Fruit fly (Drosophila melanogaster): ENCODE data around the gene CG32669.

Gene CG32669

DNA sequence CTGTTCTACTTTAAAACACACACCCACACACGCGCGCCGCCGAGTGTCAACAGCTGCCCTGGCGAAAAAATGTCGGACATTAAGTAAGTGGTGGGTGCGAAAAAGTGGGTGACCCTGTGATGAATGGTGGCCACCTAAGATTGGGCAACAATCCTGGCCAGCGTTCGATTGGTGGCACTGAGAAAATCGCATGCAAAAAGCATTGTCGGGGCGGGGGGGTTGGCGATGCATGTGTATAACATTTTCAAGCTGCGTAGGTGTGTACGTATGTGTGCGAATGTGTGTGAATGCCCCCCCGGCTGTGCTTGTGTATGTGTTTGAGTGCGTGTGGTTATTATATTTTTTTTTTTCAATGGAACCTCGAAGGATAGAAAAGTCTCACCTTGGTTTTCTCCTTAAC is 13.0 kb upstream of the CG32669 start:
- TF ChIP-seq CG15710 (tag; optimal IDR thresholded peaks at IDR 0.05) (no peak), EcR (GFP tag; optimal IDR thresholded peaks at IDR 0.05) (peak; percentile 18)

DNA sequence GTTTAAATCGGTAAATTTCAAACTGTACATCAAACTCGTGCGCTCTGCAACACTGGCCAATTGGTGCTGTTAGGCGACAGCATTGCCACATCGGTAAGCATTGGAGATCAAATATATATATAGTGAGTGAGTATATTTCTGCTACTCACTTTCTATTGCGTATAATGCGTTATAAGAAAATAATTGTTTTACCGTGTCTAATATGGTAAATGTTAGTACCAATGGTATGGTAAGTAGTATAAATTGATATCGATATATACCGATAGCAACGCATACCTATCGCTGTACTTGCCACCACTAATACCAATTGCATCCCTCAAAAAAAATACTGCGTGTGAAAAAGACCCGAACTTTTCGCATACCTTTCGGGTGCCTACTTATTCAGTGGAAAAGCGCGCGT is 12.5 kb upstream of the CG32669 start, which contains the start of the genes sofe and CG2186:
sofe (minus strand) TSS at position 38 of the 400 bp plus-strand sequence.
CG2186 (plus strand) TSS at position 280 of the 400 bp plus-strand sequence.
- TF ChIP-seq EcR (GFP tag; optimal IDR thresholded peaks at IDR 0.05): no peak
- TF ChIP-seq CG9948 (tag; optimal IDR thresholded peaks at IDR 0.05): peak; percentile 7

DNA sequence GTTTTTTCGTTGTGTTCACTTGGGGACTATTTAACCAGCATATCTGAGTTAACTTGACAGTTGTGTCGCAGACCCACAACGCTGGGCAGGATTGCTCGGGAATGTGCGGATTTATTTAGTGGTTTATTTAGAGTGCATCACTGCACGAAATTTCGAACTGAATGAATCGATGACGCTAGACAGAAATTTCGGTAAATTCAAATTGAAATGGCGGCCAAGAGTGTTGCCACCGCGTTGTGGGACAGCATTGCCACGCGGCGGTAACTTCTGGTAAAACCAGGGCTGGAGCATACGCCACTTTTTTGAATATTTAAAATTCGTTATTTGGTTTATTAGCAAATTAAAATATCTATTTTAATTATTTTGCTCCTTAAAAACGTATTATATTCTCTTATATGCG is 9.8 kb upstream of the CG32669 start, which contains the start of gene feo:
feo (minus strand) TSS at position 184 of the 400 bp plus-strand sequence.
- TF ChIP-seq CG14655 (GFP tag; optimal IDR thresholded peaks at IDR 0.05): no peak
- no peak for TF ChIP-seq CG8159 (tag; optimal IDR thresholded peaks at IDR 0.05)
- no peak for TF ChIP-seq CG34367 (tag; optimal IDR thresholded peaks at IDR 0.05)
- no peak for TF ChIP-seq CG32121 (GFP tag; IDR thresholded peaks at IDR 0.05)
- TF ChIP-seq CG4496 (GFP tag; IDR thresholded peaks at IDR 0.05): no peak
- TF ChIP-seq CG15710 (tag; optimal IDR thresholded peaks at IDR 0.05): no peak
- no peak for TF ChIP-seq CG13204 (GFP tag; optimal IDR thresholded peaks at IDR 0.05)
- TF ChIP-seq D1 (tag; optimal IDR thresholded peaks at IDR 0.05): no peak
- no peak for TF ChIP-seq Pif1B (GFP tag; optimal IDR thresholded peaks at IDR 0.05)
- no peak for TF ChIP-seq EcR (GFP tag; optimal IDR thresholded peaks at IDR 0.05)
- TF ChIP-seq rn (GFP tag; IDR thresholded peaks at IDR 0.05): no peak
- TF ChIP-seq fd96Ca (GFP tag; IDR thresholded peaks at IDR 0.05): no peak
- TF ChIP-seq Ets98B (GFP tag; IDR thresholded peaks at IDR 0.05): no peak
- no peak for TF ChIP-seq CG10348 (GFP tag; IDR thresholded peaks at IDR 0.05)
- TF ChIP-seq gl (tag; optimal IDR thresholded peaks at IDR 0.05): no peak
- no peak for TF ChIP-seq CG9948 (tag; optimal IDR thresholded peaks at IDR 0.05)

DNA sequence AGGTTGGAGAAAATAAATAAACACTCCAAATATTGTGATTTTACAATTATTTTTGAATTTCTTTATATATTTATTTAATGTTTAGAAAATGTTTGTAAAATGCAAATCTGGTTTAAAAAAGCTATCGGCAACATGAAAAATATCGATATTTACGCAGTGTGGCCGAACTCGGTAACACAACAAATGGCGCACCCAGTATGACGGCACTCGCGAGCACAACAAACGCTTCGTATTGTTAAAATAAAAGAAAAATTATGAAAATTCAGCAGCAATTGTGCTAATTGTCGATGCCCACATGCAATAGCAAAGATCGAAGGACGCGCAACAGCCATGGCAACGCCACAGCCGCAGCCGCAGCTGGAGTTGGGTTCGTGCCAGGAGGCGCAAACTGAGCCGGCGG is 3.7 kb upstream of the CG32669 start, which contains the start of gene CG2202:
CG2202 (plus strand) TSS at position 193 of the 400 bp plus-strand sequence.
- TF ChIP-seq Pif1A (GFP tag; optimal IDR thresholded peaks at IDR 0.05): no peak
- no peak for TF ChIP-seq CG9948 (tag; optimal IDR thresholded peaks at IDR 0.05)
- TF ChIP-seq CG15710 (tag; optimal IDR thresholded peaks at IDR 0.05): no peak
- no peak for TF ChIP-seq rn (GFP tag; IDR thresholded peaks at IDR 0.05)
- TF ChIP-seq CG32121 (GFP tag; IDR thresholded peaks at IDR 0.05): no peak
- TF ChIP-seq CG17806 (tag; optimal IDR thresholded peaks at IDR 0.05): no peak
- no peak for TF ChIP-seq CG10348 (GFP tag; IDR thresholded peaks at IDR 0.05)
- TF ChIP-seq D1 (tag; optimal IDR thresholded peaks at IDR 0.05): no peak
- no peak for TF ChIP-seq CG8159 (tag; optimal IDR thresholded peaks at IDR 0.05)
- no peak for TF ChIP-seq gl (tag; optimal IDR thresholded peaks at IDR 0.05)
- no peak for TF ChIP-seq CG12605 (GFP tag; IDR thresholded peaks at IDR 0.05)
- no peak for TF ChIP-seq CG8301 (tag; optimal IDR thresholded peaks at IDR 0.05)
- no peak for TF ChIP-seq CG14655 (GFP tag; optimal IDR thresholded peaks at IDR 0.05)
- TF ChIP-seq fd96Ca (GFP tag; IDR thresholded peaks at IDR 0.05): no peak
- no peak for TF ChIP-seq Ets98B (GFP tag; IDR thresholded peaks at IDR 0.05)
- no peak for TF ChIP-seq EcR (GFP tag; optimal IDR thresholded peaks at IDR 0.05)
- TF ChIP-seq Pif1B (GFP tag; optimal IDR thresholded peaks at IDR 0.05): no peak
- TF ChIP-seq CG34367 (tag; optimal IDR thresholded peaks at IDR 0.05): no peak

DNA sequence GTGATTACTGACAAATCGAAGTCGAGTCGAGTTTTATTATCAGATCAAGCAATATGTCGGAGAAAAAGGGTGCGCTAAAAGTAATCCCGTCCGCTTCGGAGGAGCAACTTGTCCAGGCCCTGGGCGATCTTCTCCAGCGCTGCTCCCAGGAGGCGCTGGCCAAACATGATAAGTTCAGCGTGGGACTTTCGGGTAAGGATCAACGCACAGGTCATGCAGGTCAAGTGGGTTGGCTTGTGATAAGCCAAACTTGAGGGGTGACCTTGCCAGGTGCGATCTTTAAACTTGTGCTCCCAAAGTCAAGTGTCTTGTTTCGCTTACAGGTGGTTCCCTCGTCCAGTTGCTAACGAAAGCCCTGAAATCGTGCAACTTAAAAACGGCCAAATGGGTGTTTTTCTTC is 2.6 kb upstream of the CG32669 start:
- TF ChIP-seq CG15710 (tag; optimal IDR thresholded peaks at IDR 0.05) (no peak), CG4496 (GFP tag; IDR thresholded peaks at IDR 0.05) (no peak), Snoo (tag; optimal IDR thresholded peaks at IDR 0.05) (no peak), CG14655 (GFP tag; optimal IDR thresholded peaks at IDR 0.05) (no peak), CG32121 (GFP tag; IDR thresholded peaks at IDR 0.05) (no peak), D1 (tag; optimal IDR thresholded peaks at IDR 0.05) (no peak), Pif1A (GFP tag; optimal IDR thresholded peaks at IDR 0.05) (no peak), rn (GFP tag; IDR thresholded peaks at IDR 0.05) (no peak), CG13204 (GFP tag; optimal IDR thresholded peaks at IDR 0.05) (no peak), CG8301 (tag; optimal IDR thresholded peaks at IDR 0.05) (no peak), EcR (GFP tag; optimal IDR thresholded peaks at IDR 0.05) (no peak), gl (tag; optimal IDR thresholded peaks at IDR 0.05) (no peak), Ets98B (GFP tag; IDR thresholded peaks at IDR 0.05) (no peak), CG17806 (tag; optimal IDR thresholded peaks at IDR 0.05) (no peak), CG34367 (tag; optimal IDR thresholded peaks at IDR 0.05) (no peak), Pif1B (GFP tag; optimal IDR thresholded peaks at IDR 0.05) (no peak), CG8159 (tag; optimal IDR thresholded peaks at IDR 0.05) (no peak), CG10348 (GFP tag; IDR thresholded peaks at IDR 0.05) (no peak), CG12605 (GFP tag; IDR thresholded peaks at IDR 0.05) (no peak)

DNA sequence GAGAGGGAATG is 2.4 kb upstream of the CG32669 start, which contains the start of gene Pgls:
Pgls (plus strand) TSS at position 3 of the 11 bp plus-strand sequence.
- TF ChIP-seq CG9948 (tag; optimal IDR thresholded peaks at IDR 0.05) (no peak), CG34367 (tag; optimal IDR thresholded peaks at IDR 0.05) (no peak), Pif1B (GFP tag; optimal IDR thresholded peaks at IDR 0.05) (no peak), EcR (GFP tag; optimal IDR thresholded peaks at IDR 0.05) (no peak), CG8159 (tag; optimal IDR thresholded peaks at IDR 0.05) (no peak), fd96Ca (GFP tag; IDR thresholded peaks at IDR 0.05) (no peak), D1 (tag; optimal IDR thresholded peaks at IDR 0.05) (no peak), CG10348 (GFP tag; IDR thresholded peaks at IDR 0.05) (no peak), gl (tag; optimal IDR thresholded peaks at IDR 0.05) (no peak), CG14655 (GFP tag; optimal IDR thresholded peaks at IDR 0.05) (no peak), CG4496 (GFP tag; IDR thresholded peaks at IDR 0.05) (no peak), Ets98B (GFP tag; IDR thresholded peaks at IDR 0.05) (no peak), CG8301 (tag; optimal IDR thresholded peaks at IDR 0.05) (no peak), Pif1A (GFP tag; optimal IDR thresholded peaks at IDR 0.05) (no peak), CG15710 (tag; optimal IDR thresholded peaks at IDR 0.05) (no peak)

DNA sequence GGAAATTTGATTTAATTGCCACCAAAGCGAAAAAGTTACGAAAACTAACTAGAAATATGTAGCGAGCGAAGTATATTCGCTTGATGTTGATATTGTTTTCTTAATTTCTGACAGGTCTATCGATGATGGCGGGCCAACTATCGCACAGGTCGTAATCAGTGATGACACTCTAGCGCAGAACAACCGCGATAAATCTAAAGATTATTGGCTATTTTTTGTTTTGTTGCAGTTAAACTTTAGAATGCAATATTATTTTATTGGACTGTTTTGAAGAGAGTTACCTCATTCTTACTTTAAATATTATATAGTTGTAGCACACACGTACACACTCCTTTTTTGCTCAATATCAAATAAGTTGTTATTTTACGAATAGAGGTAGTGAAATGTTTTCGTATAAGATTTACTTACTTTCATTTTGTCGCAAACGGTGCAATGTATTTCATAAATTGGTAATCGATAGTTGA is 2.1 kb upstream of the CG32669 start, which contains the start of gene sbr:
sbr (minus strand) TSS at position 121 of the 464 bp plus-strand sequence.
- 0 out of 3 replicates have a peak, but pooled peaks have one; percentile 10 for TF ChIP-seq fd96Ca (GFP tag; IDR thresholded peaks at IDR 0.05)
- TF ChIP-seq Ets98B (GFP tag; IDR thresholded peaks at IDR 0.05): no peak
